Fruit fly (Drosophila melanogaster) whole organism, embryonic: ENCODE measurements around the gene CG34293.

Experiments used
- Atf3 ChIP-seq: fragments of 200-800 bp; sonication (Bioruptor generic); optimal IDR thresholded peaks from 3 replicates; lab custom pipeline; 2016; ENCODE audit warnings: missing biosample characterization, missing genetic modification characterization
- Bdp1 ChIP-seq: fragments of 200-800 bp; sonication (Bioruptor generic); optimal IDR thresholded peaks from 3 replicates; lab custom pipeline; 2016; ENCODE audit warnings: missing biosample characterization, missing genetic modification characterization
- Blimp-1 ChIP-seq: fragments of 200-800 bp; sonication (Bioruptor generic); optimal IDR thresholded peaks from 3 replicates; lab custom pipeline; 2018; ENCODE audit warnings: missing biosample characterization, missing genetic modification characterization, mild to moderate bottlenecking, moderate library complexity, missing genetic modification reagents
- CG11093 ChIP-seq: fragments of 200-800 bp; sonication (Bioruptor generic); IDR thresholded peaks from 3 replicates; pipeline ENCODE4 v1.3.6; 2022; ENCODE audit warnings: missing biosample characterization, missing genetic modification characterization
- CG11456 ChIP-seq: fragments of 200-800 bp; sonication (Bioruptor generic); IDR thresholded peaks from 3 replicates; pipeline ENCODE4 v1.3.6; 2022; ENCODE audit warnings: missing biosample characterization, missing genetic modification characterization
- CG12659 ChIP-seq: fragments of 200-800 bp; sonication (Bioruptor generic); optimal IDR thresholded peaks from 3 replicates; lab custom pipeline; 2017; ENCODE audit warnings: mild to moderate bottlenecking, missing biosample characterization, missing genetic modification reagents, missing genetic modification characterization
- CG17568 ChIP-seq: fragments of 200-800 bp; sonication (Bioruptor generic); optimal IDR thresholded peaks from 2 replicates; lab custom pipeline; 2018; ENCODE audit warnings: missing biosample characterization, mild to moderate bottlenecking, missing genetic modification characterization, moderate library complexity
- CG2712 ChIP-seq: fragments of 200-800 bp; optimal IDR thresholded peaks from 3 replicates; lab custom pipeline; 2019; ENCODE audit warnings: missing biosample characterization, mild to moderate bottlenecking, missing genetic modification characterization, moderate library complexity
- CG30020 ChIP-seq: fragments of 200-800 bp; optimal IDR thresholded peaks from 2 replicates; lab custom pipeline; 2019; ENCODE audit warnings: missing biosample characterization, mild to moderate bottlenecking, missing genetic modification characterization, moderate library complexity
- CG31224 ChIP-seq: fragments of 200-800 bp; sonication (Bioruptor generic); IDR thresholded peaks from 2 replicates; pipeline ENCODE4 v1.3.6; 2022; ENCODE audit warnings: missing biosample characterization, missing genetic modification characterization
- CG42726 ChIP-seq: fragments of 200-800 bp; sonication (Bioruptor generic); IDR thresholded peaks from 2 replicates; pipeline ENCODE4 v1.3.6; 2022; ENCODE audit warnings: missing biosample characterization, missing genetic modification characterization; ENCODE audit not compliant: partially characterized antibody
- CG6689 ChIP-seq: fragments of 200-800 bp; sonication (Bioruptor generic); IDR thresholded peaks from 2 replicates; pipeline ENCODE4 v1.3.6; 2022; ENCODE audit warnings: missing biosample characterization, missing genetic modification characterization
- CG7271 ChIP-seq: fragments of 200-800 bp; sonication (Bioruptor generic); optimal IDR thresholded peaks from 2 replicates; lab custom pipeline; 2018; ENCODE audit warnings: missing biosample characterization, mild to moderate bottlenecking, missing genetic modification characterization, moderate library complexity
- CG7357 ChIP-seq: fragments of 200-800 bp; sonication (Bioruptor generic); IDR thresholded peaks from 3 replicates; pipeline ENCODE4 v1.3.6; 2022; ENCODE audit warnings: missing biosample characterization, missing genetic modification characterization
- D ChIP-seq, 2 experiments: fragments of 200-800 bp in 1 of 2; fragments of >200 bp in 1 of 2; sonication (Bioruptor generic) in 1 of 2; optimal IDR thresholded peaks; 2 replicates in 1 of 2; 3 replicates in 1 of 2; lab custom pipeline; 2017; ENCODE audit warnings: mild to moderate bottlenecking in 1 of 2, missing biosample characterization in 1 of 2, missing genetic modification characterization in 1 of 2, missing genetic modification reagents in 1 of 2
- Deaf1 ChIP-seq: fragments of 200-800 bp; optimal IDR thresholded peaks from 3 replicates; lab custom pipeline; 2019; ENCODE audit warnings: missing biosample characterization, mild to moderate bottlenecking, missing genetic modification characterization, moderate library complexity
- Dip2 ChIP-seq: fragments of 200-800 bp; sonication (Bioruptor generic); IDR thresholded peaks from 2 replicates; pipeline ENCODE4 v1.3.6; 2022; ENCODE audit warnings: missing biosample characterization, missing genetic modification characterization
- Hr78 ChIP-seq, 2 experiments: fragments of 200-800 bp in 1 of 2; fragments of >200 bp in 1 of 2; sonication (Bioruptor generic) in 1 of 2; optimal IDR thresholded peaks; 2 replicates each; lab custom pipeline; 2017 to 2019; ENCODE audit warnings: missing biosample characterization in 2 of 2, missing genetic modification characterization in 2 of 2, mild to moderate bottlenecking in 1 of 2, moderate library complexity in 1 of 2
- PHDP ChIP-seq: fragments of 200-800 bp; sonication (Bioruptor generic); optimal IDR thresholded peaks from 3 replicates; lab custom pipeline; 2018; ENCODE audit warnings: missing biosample characterization, mild to moderate bottlenecking, missing genetic modification characterization, moderate library complexity
- Ptx1 ChIP-seq: fragments of 200-800 bp; sonication (Bioruptor generic); IDR thresholded peaks from 2 replicates; pipeline ENCODE4 v1.3.6; 2022; ENCODE audit warnings: missing biosample characterization, missing genetic modification characterization
- aop ChIP-seq: fragments of 200-800 bp; sonication (Bioruptor generic); IDR thresholded peaks from 2 replicates; pipeline ENCODE4 v1.3.6; 2022; ENCODE audit warnings: missing biosample characterization, missing genetic modification characterization
- dan ChIP-seq: fragments of 200-800 bp; sonication (Bioruptor generic); IDR thresholded peaks from 2 replicates; pipeline ENCODE4 v1.3.6; 2022; ENCODE audit warnings: missing biosample characterization, missing genetic modification characterization
- gce ChIP-seq: fragments of 200-800 bp; sonication (Bioruptor generic); IDR thresholded peaks from 3 replicates; pipeline ENCODE4 v1.3.6; 2022; ENCODE audit warnings: missing biosample characterization, missing genetic modification characterization
- gem ChIP-seq: fragments of 200-800 bp; sonication (Bioruptor generic); optimal IDR thresholded peaks from 2 replicates; lab custom pipeline; 2019; ENCODE audit warnings: missing biosample characterization, mild to moderate bottlenecking, missing genetic modification characterization, moderate library complexity
- gro ChIP-seq: fragments of 200-800 bp; sonication (Bioruptor generic); optimal IDR thresholded peaks from 2 replicates; lab custom pipeline; 2016; ENCODE audit warnings: missing biosample characterization, missing genetic modification characterization
- gt ChIP-seq: fragments of 200-800 bp; sonication (Bioruptor generic); IDR thresholded peaks from 2 replicates; pipeline ENCODE4 v1.3.6; 2022; ENCODE audit warnings: missing biosample characterization, missing genetic modification characterization
- hth ChIP-seq: fragments of >200 bp; optimal IDR thresholded peaks from 2 replicates; lab custom pipeline; 2017; ENCODE audit warnings: inconsistent platforms
- jigr1 ChIP-seq: fragments of 200-800 bp; sonication (Bioruptor generic); IDR thresholded peaks from 3 replicates; pipeline ENCODE4 v1.3.6; 2022; ENCODE audit warnings: missing biosample characterization, missing genetic modification characterization
- luna ChIP-seq: fragments of 200-800 bp; sonication (Bioruptor generic); optimal IDR thresholded peaks from 2 replicates; lab custom pipeline; 2016; ENCODE audit warnings: missing biosample characterization, missing genetic modification characterization
- onecut ChIP-seq: fragments of 200-800 bp; sonication (Bioruptor generic); IDR thresholded peaks from 2 replicates; pipeline ENCODE4 v1.3.6; 2022; ENCODE audit warnings: missing biosample characterization, missing genetic modification characterization
- otp ChIP-seq: fragments of 200-800 bp; sonication (Bioruptor generic); IDR thresholded peaks from 3 replicates; pipeline ENCODE4, ENCODE4 v1.3.6; 2022; ENCODE audit warnings: missing biosample characterization, missing genetic modification characterization
- pho ChIP-seq: fragments of 200-800 bp; sonication (Bioruptor generic); optimal IDR thresholded peaks from 2 replicates; lab custom pipeline; 2016; ENCODE audit warnings: missing biosample characterization, missing genetic modification characterization
- pum ChIP-seq: fragments of 200-800 bp; sonication (Bioruptor generic); optimal IDR thresholded peaks from 2 replicates; lab custom pipeline; 2016; ENCODE audit warnings: missing biosample characterization, missing genetic modification characterization
- ranshi ChIP-seq: fragments of 200-800 bp; sonication (Bioruptor generic); IDR thresholded peaks from 2 replicates; pipeline ENCODE4 v1.3.6; 2022; ENCODE audit warnings: missing biosample characterization, missing genetic modification characterization
- sd ChIP-seq: fragments of 200-800 bp; sonication (Bioruptor generic); optimal IDR thresholded peaks from 3 replicates; lab custom pipeline; 2018; ENCODE audit warnings: missing biosample characterization, mild to moderate bottlenecking, missing genetic modification characterization, moderate library complexity
- slou ChIP-seq: fragments of 200-800 bp; sonication (Bioruptor generic); optimal IDR thresholded peaks from 3 replicates; lab custom pipeline; 2016; ENCODE audit warnings: missing biosample characterization, missing genetic modification characterization
- sob ChIP-seq: fragments of 200-800 bp; sonication (Bioruptor generic); IDR thresholded peaks from 2 replicates; pipeline ENCODE4 v1.3.6; 2022; ENCODE audit warnings: missing biosample characterization, missing genetic modification characterization
- tll ChIP-seq, 2 experiments: fragments of 200-800 bp in 1 of 2; fragments of >200 bp in 1 of 2; sonication (Bioruptor generic) in 1 of 2; optimal IDR thresholded peaks; 2 replicates each; lab custom pipeline; 2017 to 2019; ENCODE audit warnings: missing biosample characterization in 2 of 2, missing genetic modification characterization in 2 of 2, mild to moderate bottlenecking in 1 of 2, moderate library complexity in 1 of 2
- trem ChIP-seq: fragments of 200-800 bp; optimal IDR thresholded peaks from 3 replicates; lab custom pipeline; 2019; ENCODE audit warnings: missing biosample characterization, mild to moderate bottlenecking, missing genetic modification characterization, moderate library complexity

Gene CG34293

dm6 chr3R:27153062-27153878, 12.1 kb downstream of the CG34293 start (continued):
- TF ChIP-seq CG30020 (tag; lab: Kevin White, UChicago) (no peak), CG31224 (GFP tag; lab: Robert Waterston, UW) (no peak), D (optimal IDR thresholded peaks at IDR 0.05; lab: Kevin White, UChicago) (no peak), D (GFP tag; optimal IDR thresholded peaks at IDR 0.05; lab: Kevin White, UChicago) (peak; percentile 27), CG2712 (tag; lab: Kevin White, UChicago) (peak; percentile 48), CG11456 (GFP tag; lab: Robert Waterston, UW) (no peak), Dip2 (GFP tag; lab: Robert Waterston, UW) (no peak), CG12659 (GFP tag; lab: Kevin White, UChicago) (peak; percentile 62), Bdp1 (GFP tag; lab: Kevin White, UChicago) (no peak), slou (GFP tag; lab: Kevin White, UChicago) (no peak), gem (tag; lab: Kevin White, UChicago) (peak; percentile 72), CG17568 (GFP tag; lab: Kevin White, UChicago) (no peak), CG7271 (tag; lab: Kevin White, UChicago) (no peak), pho (peak; percentile 37), ranshi (GFP tag; lab: Robert Waterston, UW) (peak; percentile 25; the same call in 1 of the 2 replicates), CG42726 (GFP tag; lab: Robert Waterston, UW) (no peak), dan (GFP tag; lab: Robert Waterston, UW) (no peak), Ptx1 (GFP tag; lab: Robert Waterston, UW) (peak; percentile 41; the same call in 1 of the 2 replicates), gro (GFP tag; lab: Kevin White, UChicago) (no peak), tll (GFP tag; optimal IDR thresholded peaks at IDR 0.05; lab: Kevin White, UChicago) (no peak), Deaf1 (tag; lab: Kevin White, UChicago) (peak; percentile 38), aop (no peak), hth (no peak), gce (GFP tag; lab: Robert Waterston, UW) (no peak), jigr1 (no peak), PHDP (tag; lab: Kevin White, UChicago) (peak; percentile 36), sd (tag; lab: Kevin White, UChicago) (no peak), luna (no peak), Blimp-1 (peak; percentile 12), pum (GFP tag; lab: Kevin White, UChicago) (no peak), sob (GFP tag; lab: Robert Waterston, UW) (no peak; the same call in 1 of the 2 replicates), Hr78 (GFP tag; optimal IDR thresholded peaks at IDR 0.05; lab: Kevin White, UChicago) (no peak), otp (GFP tag; lab: Robert Waterston, UW) (peak; percentile 57; the same call in 1 of the 3 replicates), CG6689 (GFP tag; lab: Robert Waterston, UW) (no peak), CG7357 (GFP tag; lab: Robert Waterston, UW) (0 out of 3 replicates have a peak, but pooled peaks have one; percentile 33), Atf3 (no peak), trem (tag; lab: Kevin White, UChicago) (peak; percentile 22), gt (GFP tag; lab: Robert Waterston, UW) (no peak), CG11093 (GFP tag; lab: Robert Waterston, UW) (no peak), onecut (GFP tag; lab: Robert Waterston, UW) (no peak)
